Fruit fly (Drosophila melanogaster) whole organism, embryonic: ENCODE data around the gene Cad74A.

Experiments
- Bgb ChIP-seq: fragments of 200-800 bp; sonication (Bioruptor generic); IDR thresholded peaks from 2 replicates; pipeline ENCODE4 v1.3.6; 2022; ENCODE audit warnings: missing biosample characterization, missing genetic modification characterization; ENCODE audit not compliant: partially characterized antibody
- CG10147 ChIP-seq: fragments of 200-800 bp; sonication (Bioruptor generic); optimal IDR thresholded peaks from 2 replicates; lab custom pipeline; 2019; ENCODE audit warnings: missing biosample characterization, mild to moderate bottlenecking, missing genetic modification characterization, moderate library complexity
- CG10959 ChIP-seq: fragments of 200-800 bp; sonication (Bioruptor generic); IDR thresholded peaks from 2 replicates; pipeline ENCODE4 v1.3.6; 2022; ENCODE audit warnings: missing biosample characterization, missing genetic modification characterization
- CG11085 ChIP-seq: fragments of 200-800 bp; sonication (Bioruptor generic); IDR thresholded peaks from 2 replicates; pipeline ENCODE4 v1.3.6; 2022; ENCODE audit warnings: missing biosample characterization, missing genetic modification characterization
- CG11398 ChIP-seq: fragments of 200-800 bp; sonication (Bioruptor generic); optimal IDR thresholded peaks from 2 replicates; lab custom pipeline; 2016; ENCODE audit warnings: missing biosample characterization, missing genetic modification characterization
- CG12219 ChIP-seq: fragments of 200-800 bp; sonication (Bioruptor generic); optimal IDR thresholded peaks from 3 replicates; lab custom pipeline; 2018; ENCODE audit warnings: missing biosample characterization, mild to moderate bottlenecking, missing genetic modification characterization
- CG14014 ChIP-seq: fragments of 200-800 bp; sonication (Bioruptor generic); IDR thresholded peaks from 2 replicates; pipeline ENCODE4 v1.3.6; 2022; ENCODE audit warnings: missing biosample characterization, missing genetic modification characterization
- CG14667 ChIP-seq: fragments of 200-800 bp; sonication (Bioruptor generic); IDR thresholded peaks from 2 replicates; pipeline ENCODE4 v1.3.6; 2022; ENCODE audit warnings: missing biosample characterization, missing genetic modification characterization
- CG2875 ChIP-seq: fragments of 200-800 bp; sonication (Bioruptor generic); optimal IDR thresholded peaks from 2 replicates; lab custom pipeline; 2017; ENCODE audit warnings: missing biosample characterization, mild to moderate bottlenecking, missing genetic modification characterization, missing genetic modification reagents
- CG3847 ChIP-seq: fragments of 200-800 bp; sonication (Bioruptor generic); IDR thresholded peaks from 2 replicates; pipeline ENCODE4 v1.3.6; 2022; ENCODE audit warnings: missing biosample characterization, missing genetic modification characterization
- CG4617 ChIP-seq: fragments of 200-800 bp; sonication (Bioruptor generic); optimal IDR thresholded peaks from 3 replicates; lab custom pipeline; 2016; ENCODE audit warnings: missing biosample characterization, missing genetic modification characterization, borderline replicate concordance
- CG6813 ChIP-seq: fragments of 200-800 bp; sonication (Bioruptor generic); optimal IDR thresholded peaks from 2 replicates; lab custom pipeline; 2017; ENCODE audit warnings: missing biosample characterization, missing genetic modification characterization, mild to moderate bottlenecking, moderate library complexity, missing genetic modification reagents
- CG6854 ChIP-seq: fragments of 200-800 bp; sonication (Bioruptor generic); optimal IDR thresholded peaks from 3 replicates; lab custom pipeline; 2017; ENCODE audit warnings: missing biosample characterization, mild to moderate bottlenecking, missing genetic modification characterization
- CG7839 ChIP-seq: fragments of 200-800 bp; sonication (Bioruptor generic); optimal IDR thresholded peaks from 3 replicates; lab custom pipeline; 2018; ENCODE audit warnings: missing biosample characterization, mild to moderate bottlenecking, missing genetic modification characterization, moderate library complexity
- CG8478 ChIP-seq: fragments of >200 bp; optimal IDR thresholded peaks from 2 replicates; lab custom pipeline; 2018
- CG8924 ChIP-seq: fragments of 200-800 bp; optimal IDR thresholded peaks from 3 replicates; lab custom pipeline; 2019; ENCODE audit warnings: missing biosample characterization, mild to moderate bottlenecking, missing genetic modification characterization, moderate library complexity
- Camta ChIP-seq: fragments of 200-800 bp; sonication (Bioruptor generic); optimal IDR thresholded peaks from 2 replicates; lab custom pipeline; 2016; ENCODE audit warnings: missing biosample characterization, missing genetic modification characterization
- Deaf1 ChIP-seq: fragments of 200-800 bp; optimal IDR thresholded peaks from 3 replicates; lab custom pipeline; 2019; ENCODE audit warnings: missing biosample characterization, mild to moderate bottlenecking, missing genetic modification characterization, moderate library complexity
- Dll ChIP-seq: fragments of 200-800 bp; sonication (Bioruptor generic); IDR thresholded peaks from 4 replicates; pipeline ENCODE4 v1.3.6; 2022; ENCODE audit warnings: missing biosample characterization, missing genetic modification characterization; ENCODE audit not compliant: partially characterized antibody
- E2f1 ChIP-seq: fragments of 200-800 bp; sonication (Bioruptor generic); IDR thresholded peaks from 2 replicates; pipeline ENCODE4 v1.3.6; 2022; ENCODE audit warnings: missing biosample characterization, missing genetic modification characterization
- Eip74EF ChIP-seq, 2 experiments: fragments of 200-800 bp in 1 of 2; fragments of >200 bp in 1 of 2; sonication (Bioruptor generic) in 1 of 2; optimal IDR thresholded peaks; 2 replicates each; lab custom pipeline; 2017 to 2019; ENCODE audit warnings: missing biosample characterization in 2 of 2, missing genetic modification characterization in 2 of 2, mild to moderate bottlenecking in 1 of 2, moderate library complexity in 1 of 2
- Ets65A ChIP-seq: fragments of 200-800 bp; sonication (Bioruptor generic); peaks from one replicate; lab custom pipeline; 2016; ENCODE audit warnings: missing biosample characterization, missing genetic modification characterization
- Fer1 ChIP-seq: fragments of 200-800 bp; sonication (Bioruptor generic); optimal IDR thresholded peaks from 2 replicates; lab custom pipeline; 2017; ENCODE audit warnings: missing biosample characterization, mild to moderate bottlenecking, missing genetic modification characterization
- Fer3 ChIP-seq: fragments of 200-800 bp; sonication (Bioruptor generic); optimal IDR thresholded peaks from 2 replicates; lab custom pipeline; 2018; ENCODE audit warnings: missing biosample characterization, mild to moderate bottlenecking, missing genetic modification characterization, moderate library complexity
- Nf-YC ChIP-seq: fragments of 200-800 bp; optimal IDR thresholded peaks from 3 replicates; lab custom pipeline; 2019; ENCODE audit warnings: missing biosample characterization, mild to moderate bottlenecking, missing genetic modification characterization, moderate library complexity
- Rx ChIP-seq: fragments of 200-800 bp; sonication (Bioruptor generic); IDR thresholded peaks from 2 replicates; pipeline ENCODE4 v1.3.6; 2022; ENCODE audit warnings: missing biosample characterization, missing genetic modification characterization
- Side ChIP-seq: fragments of 200-800 bp; sonication (Bioruptor generic); optimal IDR thresholded peaks from 2 replicates; lab custom pipeline; 2016; ENCODE audit warnings: missing biosample characterization, missing genetic modification characterization
- Spps ChIP-seq: fragments of 200-800 bp; sonication (Bioruptor generic); optimal IDR thresholded peaks from 2 replicates; lab custom pipeline; 2018; ENCODE audit warnings: missing biosample characterization, mild to moderate bottlenecking, missing genetic modification characterization
- bowl ChIP-seq: fragments of 200-800 bp; sonication (Bioruptor generic); IDR thresholded peaks from 2 replicates; pipeline ENCODE4 v1.3.6; 2022; ENCODE audit warnings: missing biosample characterization, missing genetic modification characterization
- chn ChIP-seq: fragments of 200-800 bp; sonication (Bioruptor generic); optimal IDR thresholded peaks from 2 replicates; lab custom pipeline; 2016; ENCODE audit warnings: missing biosample characterization, missing genetic modification characterization
- dysf ChIP-seq: fragments of 200-800 bp; sonication (Bioruptor generic); IDR thresholded peaks from 3 replicates; pipeline ENCODE4 v1.3.6; 2022; ENCODE audit warnings: missing biosample characterization, missing genetic modification characterization
- emc ChIP-seq: fragments of 200-800 bp; sonication (Bioruptor generic); optimal IDR thresholded peaks from 2 replicates; lab custom pipeline; 2016; ENCODE audit warnings: missing biosample characterization, missing genetic modification characterization
- ems ChIP-seq: fragments of 200-800 bp; sonication (Bioruptor generic); optimal IDR thresholded peaks from 3 replicates; lab custom pipeline; 2016; ENCODE audit warnings: missing biosample characterization, missing genetic modification characterization
- ftz-f1 ChIP-seq: fragments of 200-800 bp; sonication (Bioruptor generic); optimal IDR thresholded peaks from 2 replicates; lab custom pipeline; 2016; ENCODE audit warnings: missing biosample characterization, missing genetic modification characterization
- gsb-n ChIP-seq: fragments of 200-800 bp; sonication (Bioruptor generic); optimal IDR thresholded peaks from 3 replicates; lab custom pipeline; 2018; ENCODE audit warnings: missing biosample characterization, mild to moderate bottlenecking, missing genetic modification characterization
- gt ChIP-seq: fragments of 200-800 bp; sonication (Bioruptor generic); IDR thresholded peaks from 2 replicates; pipeline ENCODE4 v1.3.6; 2022; ENCODE audit warnings: missing biosample characterization, missing genetic modification characterization
- hb ChIP-seq: fragments of 200-800 bp; sonication (Bioruptor generic); IDR thresholded peaks from 3 replicates; pipeline ENCODE4 v1.3.6; 2022; ENCODE audit warnings: missing biosample characterization, missing genetic modification characterization; ENCODE audit not compliant: partially characterized antibody
- ind ChIP-seq: fragments of 200-800 bp; sonication (Bioruptor generic); optimal IDR thresholded peaks from 3 replicates; lab custom pipeline; 2016; ENCODE audit warnings: missing biosample characterization, missing genetic modification characterization
- klu ChIP-seq: fragments of 200-800 bp; sonication (Bioruptor generic); IDR thresholded peaks from 2 replicates; pipeline ENCODE4 v1.3.6; 2022; ENCODE audit warnings: missing biosample characterization, missing genetic modification characterization
- mld ChIP-seq: fragments of 200-800 bp; sonication (Bioruptor generic); IDR thresholded peaks from 3 replicates; pipeline ENCODE4 v1.3.6; 2022; ENCODE audit warnings: missing biosample characterization, missing genetic modification characterization; ENCODE audit not compliant: partially characterized antibody
- oc ChIP-seq: fragments of 200-800 bp; sonication (Bioruptor generic); optimal IDR thresholded peaks from 2 replicates; lab custom pipeline; 2018; ENCODE audit warnings: missing biosample characterization, mild to moderate bottlenecking, missing genetic modification characterization, moderate library complexity
- sd ChIP-seq: fragments of 200-800 bp; sonication (Bioruptor generic); optimal IDR thresholded peaks from 3 replicates; lab custom pipeline; 2018; ENCODE audit warnings: missing biosample characterization, mild to moderate bottlenecking, missing genetic modification characterization, moderate library complexity
- sens ChIP-seq: fragments of 200-800 bp; sonication (Bioruptor generic); peaks from one replicate; lab custom pipeline; 2016; ENCODE audit warnings: missing biosample characterization, missing genetic modification characterization
- sima ChIP-seq: fragments of 200-800 bp; sonication (Bioruptor generic); optimal IDR thresholded peaks from 2 replicates; lab custom pipeline; 2016; ENCODE audit warnings: missing biosample characterization, missing genetic modification characterization
- slbo ChIP-seq: fragments of 200-800 bp; sonication (Bioruptor generic); IDR thresholded peaks from 2 replicates; pipeline ENCODE4 v1.3.6; 2022; ENCODE audit warnings: missing biosample characterization, missing genetic modification characterization
- slp2 ChIP-seq: fragments of 200-800 bp; sonication (Bioruptor generic); optimal IDR thresholded peaks from 2 replicates; lab custom pipeline; 2016; ENCODE audit warnings: missing biosample characterization, missing genetic modification characterization
- sna ChIP-seq: fragments of 200-800 bp; sonication (Bioruptor generic); IDR thresholded peaks from 2 replicates; pipeline ENCODE4 v1.3.6; 2022; ENCODE audit warnings: missing biosample characterization, missing genetic modification characterization; ENCODE audit not compliant: partially characterized antibody
- so ChIP-seq: fragments of 200-800 bp; sonication (Bioruptor generic); IDR thresholded peaks from 3 replicates; pipeline ENCODE4 v1.3.6; 2022; ENCODE audit warnings: missing biosample characterization, missing genetic modification characterization
- sob ChIP-seq: fragments of 200-800 bp; sonication (Bioruptor generic); IDR thresholded peaks from 2 replicates; pipeline ENCODE4 v1.3.6; 2022; ENCODE audit warnings: missing biosample characterization, missing genetic modification characterization
- twi ChIP-seq: fragments of 200-800 bp; optimal IDR thresholded peaks from 2 replicates; lab custom pipeline; 2019; ENCODE audit warnings: missing biosample characterization, mild to moderate bottlenecking, missing genetic modification characterization, moderate library complexity
- unc-4 ChIP-seq: fragments of 200-800 bp; sonication (Bioruptor generic); IDR thresholded peaks from 2 replicates; pipeline ENCODE4 v1.3.6; 2022; ENCODE audit warnings: missing biosample characterization, missing genetic modification characterization; ENCODE audit not compliant: partially characterized antibody
- wor ChIP-seq: fragments of 200-800 bp; sonication (Bioruptor generic); IDR thresholded peaks from 2 replicates; pipeline ENCODE4 v1.3.6; 2022; ENCODE audit warnings: missing biosample characterization, missing genetic modification characterization

Cad74A gene

DNA sequence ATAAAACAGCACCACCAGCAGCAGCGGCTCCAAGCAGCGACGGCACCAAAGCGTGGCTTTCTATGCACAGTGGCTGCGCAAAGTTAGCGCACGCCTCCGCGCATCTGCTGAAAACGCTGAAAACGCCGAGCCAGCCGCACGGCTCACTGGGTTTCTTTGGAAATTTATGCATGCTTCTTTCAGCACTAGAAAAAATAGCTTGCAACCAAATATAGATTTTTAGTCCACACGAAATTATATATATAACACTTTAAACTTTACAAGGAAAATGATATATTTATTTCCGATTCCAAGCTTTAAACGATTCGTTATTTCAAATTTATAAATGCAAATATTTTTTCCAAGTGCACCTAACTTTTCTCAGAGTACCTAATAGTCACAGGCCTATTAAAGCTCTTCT, 25.3 kb upstream of the Cad74A start (continued):
- TF ChIP-seq E2f1, result no peak
- peak; percentile 17 for TF ChIP-seq Fer1 (GFP tag; lab: Kevin White, UChicago)
- TF ChIP-seq Spps (tag; lab: Kevin White, UChicago), result no peak
- TF ChIP-seq ftz-f1 (GFP tag; lab: Kevin White, UChicago), result no peak
- no peak for TF ChIP-seq CG3847 (GFP tag; lab: Robert Waterston, UW)
- TF ChIP-seq hb (GFP tag; lab: Robert Waterston, UW), result no peak
- peak; percentile 37 for TF ChIP-seq gsb-n (tag; lab: Kevin White, UChicago)
- no peak for TF ChIP-seq CG11085 (GFP tag; lab: Robert Waterston, UW)
- TF ChIP-seq Eip74EF (GFP tag; optimal IDR thresholded peaks at IDR 0.05; lab: Kevin White, UChicago), result no peak
- peak; percentile 21; the same call in 1 of the 2 replicates for TF ChIP-seq sob (GFP tag; lab: Robert Waterston, UW)
- no peak for TF ChIP-seq klu (GFP tag; lab: Robert Waterston, UW)
- peak; percentile 58 for TF ChIP-seq CG7839
- TF ChIP-seq slp2 (GFP tag; lab: Kevin White, UChicago), result no peak
- TF ChIP-seq CG11398 (GFP tag; lab: Kevin White, UChicago), result no peak
- 0 out of 3 replicates have a peak, but pooled peaks have one; percentile 25 for TF ChIP-seq so (GFP tag; lab: Robert Waterston, UW)
- no peak for TF ChIP-seq CG2875 (GFP tag; lab: Kevin White, UChicago)
- no peak for TF ChIP-seq bowl (GFP tag; lab: Robert Waterston, UW)
- TF ChIP-seq dysf, result no peak
- peak; percentile 42 for TF ChIP-seq slbo (GFP tag; lab: Robert Waterston, UW)
- no peak for TF ChIP-seq Rx (GFP tag; lab: Robert Waterston, UW)
- no peak for TF ChIP-seq emc
- TF ChIP-seq CG10147 (GFP tag; lab: Kevin White, UChicago), result no peak
- no peak for TF ChIP-seq CG4617 (GFP tag; lab: Kevin White, UChicago)
- TF ChIP-seq sd (tag; lab: Kevin White, UChicago), result no peak
- no peak for TF ChIP-seq twi
- TF ChIP-seq Ets65A (GFP tag; lab: Kevin White, UChicago), result peak; percentile 87
- TF ChIP-seq oc, result no peak
- TF ChIP-seq ind (GFP tag; lab: Kevin White, UChicago), result peak; percentile 38
- TF ChIP-seq CG8478, result no peak
- TF ChIP-seq Dll (GFP tag; lab: Robert Waterston, UW), result no peak
- TF ChIP-seq Fer3, result peak; percentile 18
- TF ChIP-seq CG14014, result no peak
- no peak for TF ChIP-seq sna (GFP tag; lab: Robert Waterston, UW)
- TF ChIP-seq CG10959 (GFP tag; lab: Robert Waterston, UW), result no peak
- TF ChIP-seq Bgb (GFP tag; lab: Robert Waterston, UW), result no peak
- TF ChIP-seq CG14667, result no peak
- TF ChIP-seq wor (GFP tag; lab: Robert Waterston, UW), result no peak; the same call in 1 of the 2 replicates
- peak; percentile 4 for TF ChIP-seq chn (GFP tag; lab: Kevin White, UChicago)
- TF ChIP-seq sima (GFP tag; lab: Kevin White, UChicago), result no peak
- no peak for TF ChIP-seq Nf-YC (tag; lab: Kevin White, UChicago)
- peak; percentile 1 for TF ChIP-seq CG6854 (GFP tag; lab: Kevin White, UChicago)
- no peak for TF ChIP-seq unc-4 (GFP tag; lab: Robert Waterston, UW)
- TF ChIP-seq CG8924 (tag; lab: Kevin White, UChicago), result peak; percentile 50
- TF ChIP-seq CG12219 (GFP tag; lab: Kevin White, UChicago), result peak; percentile 30
- peak; percentile 10 for TF ChIP-seq Camta (GFP tag; lab: Kevin White, UChicago)
- TF ChIP-seq Deaf1 (tag; lab: Kevin White, UChicago), result no peak
- peak; percentile 76 for TF ChIP-seq sens (GFP tag; lab: Kevin White, UChicago)
- TF ChIP-seq gt (GFP tag; lab: Robert Waterston, UW), result no peak
- no peak for TF ChIP-seq mld (GFP tag; lab: Robert Waterston, UW)
- no peak for TF ChIP-seq ems (GFP tag; lab: Kevin White, UChicago)
- TF ChIP-seq CG6813, result peak; percentile 12
- no peak for TF ChIP-seq Side (GFP tag; lab: Kevin White, UChicago)
